Fruit fly (Drosophila melanogaster) whole organism, embryonic: ENCODE results near the gene CG43307.

Experiments used
- CG10462 ChIP-seq: fragments of 200-800 bp; sonication (Bioruptor generic); optimal IDR thresholded peaks from 2 replicates; lab custom pipeline; 2016; ENCODE audit warnings: missing biosample characterization, missing genetic modification characterization
- CG17328 ChIP-seq: fragments of 200-800 bp; sonication (Bioruptor generic); IDR thresholded peaks from 2 replicates; pipeline ENCODE4 v1.3.6; 2022; ENCODE audit warnings: missing biosample characterization, missing genetic modification characterization
- CG18619 ChIP-seq: fragments of 200-800 bp; sonication (Bioruptor generic); optimal IDR thresholded peaks from 3 replicates; lab custom pipeline; 2017; ENCODE audit warnings: missing biosample characterization, mild to moderate bottlenecking, missing genetic modification characterization
- CG5180 ChIP-seq: fragments of 200-800 bp; sonication (Bioruptor generic); optimal IDR thresholded peaks from 3 replicates; lab custom pipeline; 2017; ENCODE audit warnings: missing biosample characterization, missing genetic modification characterization, mild to moderate bottlenecking, moderate library complexity, missing genetic modification reagents
- CG8924 ChIP-seq: fragments of 200-800 bp; optimal IDR thresholded peaks from 3 replicates; lab custom pipeline; 2019; ENCODE audit warnings: missing biosample characterization, mild to moderate bottlenecking, missing genetic modification characterization, moderate library complexity
- ERR ChIP-seq: fragments of 200-800 bp; sonication (Bioruptor generic); optimal IDR thresholded peaks from 2 replicates; lab custom pipeline; 2016; ENCODE audit warnings: missing biosample characterization, missing genetic modification characterization
- Lim3 ChIP-seq: fragments of 200-800 bp; sonication (Bioruptor generic); IDR thresholded peaks from 2 replicates; pipeline ENCODE4 v1.3.6; 2022; ENCODE audit warnings: missing biosample characterization, missing genetic modification characterization
- Sox100B ChIP-seq: fragments of 200-800 bp; sonication (Bioruptor generic); optimal IDR thresholded peaks from 3 replicates; lab custom pipeline; 2018; ENCODE audit warnings: missing biosample characterization, mild to moderate bottlenecking, missing genetic modification characterization
- grn ChIP-seq: fragments of 200-800 bp; sonication (Bioruptor generic); optimal IDR thresholded peaks from 3 replicates; lab custom pipeline; 2017; ENCODE audit warnings: missing biosample characterization, missing genetic modification characterization
- mirr ChIP-seq: fragments of 200-800 bp; sonication (Bioruptor generic); optimal IDR thresholded peaks from 3 replicates; lab custom pipeline; 2018; ENCODE audit warnings: missing biosample characterization, mild to moderate bottlenecking, missing genetic modification characterization
- nau ChIP-seq: fragments of 200-800 bp; sonication (Bioruptor generic); optimal IDR thresholded peaks from 3 replicates; lab custom pipeline; 2017; ENCODE audit warnings: missing biosample characterization, mild to moderate bottlenecking, missing genetic modification characterization, missing genetic modification reagents
- nerfin-2 ChIP-seq: fragments of 200-800 bp; sonication (Bioruptor generic); IDR thresholded peaks from 2 replicates; pipeline ENCODE4 v1.3.6; 2022; ENCODE audit warnings: missing biosample characterization, missing genetic modification characterization; ENCODE audit not compliant: partially characterized antibody
- sens-2 ChIP-seq: fragments of 200-800 bp; sonication (Bioruptor generic); IDR thresholded peaks from 2 replicates; pipeline ENCODE4 v1.3.6; 2022; ENCODE audit warnings: missing biosample characterization, missing genetic modification characterization

- TF ChIP-seq ERR (GFP tag; lab: Kevin White, UChicago) (no peak), mirr (GFP tag; lab: Kevin White, UChicago) (no peak), Lim3 (GFP tag; lab: Robert Waterston, UW) (no peak), CG18619 (GFP tag; lab: Kevin White, UChicago) (no peak), CG8924 (no peak), grn (GFP tag; lab: Kevin White, UChicago) (no peak), CG5180 (no peak), CG10462 (GFP tag; lab: Kevin White, UChicago) (no peak), nau (GFP tag; lab: Kevin White, UChicago) (no peak), CG17328 (GFP tag; lab: Robert Waterston, UW) (no peak), nerfin-2 (GFP tag; lab: Robert Waterston, UW) (no peak), sens-2 (GFP tag; lab: Robert Waterston, UW) (no peak), Sox100B (GFP tag; lab: Kevin White, UChicago) (no peak)
Observed at dm6 chr2L:5798629-5799028, 12.7 kb upstream of the CG43307 start.
